Fruit fly (Drosophila melanogaster) whole organism, embryonic: Measurements from ENCODE around the gene CG43658.

ENCODE experiments used
- Atf3 ChIP-seq: fragments of 200-800 bp; sonication (Bioruptor generic); optimal IDR thresholded peaks from 3 replicates; lab custom pipeline; 2016; ENCODE audit warnings: missing biosample characterization, missing genetic modification characterization
- C15 ChIP-seq: fragments of 200-800 bp; sonication (Bioruptor generic); IDR thresholded peaks from 3 replicates; pipeline ENCODE4 v1.3.6; 2022; ENCODE audit warnings: missing biosample characterization, missing genetic modification characterization
- CG11695 ChIP-seq: fragments of 200-800 bp; sonication (Bioruptor generic); IDR thresholded peaks from 3 replicates; pipeline ENCODE4 v1.3.6; 2022; ENCODE audit warnings: missing biosample characterization, missing genetic modification characterization
- CG11696 ChIP-seq: fragments of 200-800 bp; sonication (Bioruptor generic); IDR thresholded peaks from 2 replicates; pipeline ENCODE4 v1.3.6; 2022; ENCODE audit warnings: missing biosample characterization, missing genetic modification characterization
- CG1233 ChIP-seq: fragments of 200-800 bp; sonication (Bioruptor generic); optimal IDR thresholded peaks from 4 replicates; lab custom pipeline; 2018; ENCODE audit warnings: missing biosample characterization, mild to moderate bottlenecking, missing genetic modification characterization
- CG12659 ChIP-seq: fragments of 200-800 bp; sonication (Bioruptor generic); optimal IDR thresholded peaks from 3 replicates; lab custom pipeline; 2017; ENCODE audit warnings: mild to moderate bottlenecking, missing biosample characterization, missing genetic modification reagents, missing genetic modification characterization
- CG2712 ChIP-seq: fragments of 200-800 bp; optimal IDR thresholded peaks from 3 replicates; lab custom pipeline; 2019; ENCODE audit warnings: missing biosample characterization, mild to moderate bottlenecking, missing genetic modification characterization, moderate library complexity
- CG31441 ChIP-seq: fragments of 200-800 bp; sonication (Bioruptor generic); IDR thresholded peaks from 2 replicates; pipeline ENCODE4 v1.3.6; 2022; ENCODE audit warnings: missing biosample characterization, missing genetic modification characterization
- CG32532 ChIP-seq: fragments of 200-800 bp; sonication (Bioruptor generic); IDR thresholded peaks from 2 replicates; pipeline ENCODE4 v1.3.6; 2022; ENCODE audit warnings: missing biosample characterization, missing genetic modification characterization
- CG33213 ChIP-seq: fragments of 200-800 bp; sonication (Bioruptor generic); optimal IDR thresholded peaks from 3 replicates; lab custom pipeline; 2016; ENCODE audit warnings: missing biosample characterization, missing genetic modification characterization
- CG4404 ChIP-seq: fragments of 200-800 bp; sonication (Bioruptor generic); IDR thresholded peaks from 2 replicates; pipeline ENCODE4 v1.3.6; 2022; ENCODE audit warnings: missing biosample characterization, missing genetic modification characterization
- CG4730 ChIP-seq: fragments of 200-800 bp; sonication (Bioruptor generic); IDR thresholded peaks from 2 replicates; pipeline ENCODE4 v1.3.6; 2022; ENCODE audit warnings: missing biosample characterization, missing genetic modification characterization
- CG5953 ChIP-seq: fragments of 200-800 bp; sonication (Bioruptor generic); IDR thresholded peaks from 2 replicates; pipeline ENCODE4 v1.3.6; 2022; ENCODE audit warnings: missing biosample characterization, missing genetic modification characterization
- CG6854 ChIP-seq: fragments of 200-800 bp; sonication (Bioruptor generic); optimal IDR thresholded peaks from 3 replicates; lab custom pipeline; 2017; ENCODE audit warnings: missing biosample characterization, mild to moderate bottlenecking, missing genetic modification characterization
- CTCF ChIP-seq: fragments of 200-800 bp; sonication (Bioruptor generic); optimal IDR thresholded peaks from 2 replicates; lab custom pipeline; 2017; ENCODE audit warnings: missing biosample characterization, mild to moderate bottlenecking, missing genetic modification characterization, moderate library complexity
- D19A ChIP-seq: fragments of 200-800 bp; optimal IDR thresholded peaks from 3 replicates; lab custom pipeline; 2019; ENCODE audit warnings: missing biosample characterization, mild to moderate bottlenecking, missing genetic modification characterization, moderate library complexity
- Dbx ChIP-seq: fragments of 200-800 bp; sonication (Bioruptor generic); IDR thresholded peaks from 3 replicates; pipeline ENCODE4 v1.3.6; 2022; ENCODE audit warnings: missing biosample characterization, missing genetic modification characterization
- Ets65A ChIP-seq: fragments of 200-800 bp; sonication (Bioruptor generic); peaks from one replicate; lab custom pipeline; 2016; ENCODE audit warnings: missing biosample characterization, missing genetic modification characterization
- HHEX ChIP-seq: fragments of 200-800 bp; sonication (Bioruptor generic); optimal IDR thresholded peaks from 3 replicates; lab custom pipeline; 2017; ENCODE audit warnings: missing biosample characterization, mild to moderate bottlenecking, missing genetic modification characterization, missing genetic modification reagents
- HLH4C ChIP-seq: fragments of 200-800 bp; sonication (Bioruptor generic); IDR thresholded peaks from 3 replicates; pipeline ENCODE4 v1.3.6; 2022; ENCODE audit warnings: missing biosample characterization, missing genetic modification characterization; ENCODE audit not compliant: partially characterized antibody
- HLH54F ChIP-seq: fragments of 200-800 bp; sonication (Bioruptor generic); optimal IDR thresholded peaks from 3 replicates; lab custom pipeline; 2016; ENCODE audit warnings: missing biosample characterization, missing genetic modification characterization
- Med ChIP-seq: fragments of 200-800 bp; sonication (Bioruptor generic); peaks from one replicate; lab custom pipeline; 2016; ENCODE audit warnings: missing biosample characterization, missing genetic modification characterization, mild to moderate bottlenecking, inconsistent platforms, moderate library complexity
- Meics ChIP-seq: fragments of 200-800 bp; sonication (Bioruptor generic); optimal IDR thresholded peaks from 2 replicates; lab custom pipeline; 2017; ENCODE audit warnings: missing biosample characterization, mild to moderate bottlenecking, missing genetic modification characterization
- NC2α ChIP-seq: fragments of 200-800 bp; sonication (Bioruptor generic); optimal IDR thresholded peaks from 2 replicates; lab custom pipeline; 2016; ENCODE audit warnings: missing biosample characterization, missing genetic modification characterization
- Nf-YB ChIP-seq: fragments of 200-800 bp; sonication (Bioruptor generic); optimal IDR thresholded peaks from 3 replicates; lab custom pipeline; 2019; ENCODE audit warnings: missing biosample characterization, mild to moderate bottlenecking, missing genetic modification characterization, moderate library complexity
- Nf-YC ChIP-seq: fragments of 200-800 bp; optimal IDR thresholded peaks from 3 replicates; lab custom pipeline; 2019; ENCODE audit warnings: missing biosample characterization, mild to moderate bottlenecking, missing genetic modification characterization, moderate library complexity
- al ChIP-seq: fragments of 200-800 bp; sonication (Bioruptor generic); IDR thresholded peaks from 2 replicates; pipeline ENCODE4 v1.3.6; 2022; ENCODE audit warnings: missing biosample characterization, missing genetic modification characterization
- ap ChIP-seq: fragments of 200-800 bp; sonication (Bioruptor generic); IDR thresholded peaks from 2 replicates; pipeline ENCODE4 v1.3.6; 2022; ENCODE audit warnings: missing biosample characterization, missing genetic modification characterization
- bowl ChIP-seq: fragments of 200-800 bp; sonication (Bioruptor generic); IDR thresholded peaks from 2 replicates; pipeline ENCODE4 v1.3.6; 2022; ENCODE audit warnings: missing biosample characterization, missing genetic modification characterization
- br ChIP-seq: fragments of >200 bp; optimal IDR thresholded peaks from 2 replicates; lab custom pipeline; 2017
- corto ChIP-seq: fragments of 200-800 bp; sonication (Bioruptor generic); optimal IDR thresholded peaks from 2 replicates; lab custom pipeline; 2016; ENCODE audit warnings: missing biosample characterization, mild to moderate bottlenecking, missing genetic modification characterization, moderate library complexity
- dati ChIP-seq: fragments of 200-800 bp; sonication (Bioruptor generic); IDR thresholded peaks from 2 replicates; pipeline ENCODE4 v1.3.6; 2022; ENCODE audit warnings: missing biosample characterization, missing genetic modification characterization
- dimm ChIP-seq: fragments of 200-800 bp; sonication (Bioruptor generic); IDR thresholded peaks from 2 replicates; pipeline ENCODE4 v1.3.6; 2022; ENCODE audit warnings: missing biosample characterization, missing genetic modification characterization
- disco-r ChIP-seq: fragments of 200-800 bp; sonication (Bioruptor generic); optimal IDR thresholded peaks from 2 replicates; lab custom pipeline; 2016; ENCODE audit warnings: missing biosample characterization, missing genetic modification characterization
- exex ChIP-seq: fragments of 200-800 bp; sonication (Bioruptor generic); optimal IDR thresholded peaks from 4 replicates; lab custom pipeline; 2018; ENCODE audit warnings: missing biosample characterization, mild to moderate bottlenecking, missing genetic modification characterization, moderate library complexity
- gem ChIP-seq: fragments of 200-800 bp; sonication (Bioruptor generic); optimal IDR thresholded peaks from 2 replicates; lab custom pipeline; 2019; ENCODE audit warnings: missing biosample characterization, mild to moderate bottlenecking, missing genetic modification characterization, moderate library complexity
- grn ChIP-seq: fragments of 200-800 bp; sonication (Bioruptor generic); optimal IDR thresholded peaks from 3 replicates; lab custom pipeline; 2017; ENCODE audit warnings: missing biosample characterization, missing genetic modification characterization
- jigr1 ChIP-seq: fragments of 200-800 bp; sonication (Bioruptor generic); IDR thresholded peaks from 3 replicates; pipeline ENCODE4 v1.3.6; 2022; ENCODE audit warnings: missing biosample characterization, missing genetic modification characterization
- lmd ChIP-seq: fragments of 200-800 bp; sonication (Bioruptor generic); IDR thresholded peaks from 2 replicates; pipeline ENCODE4 v1.3.6; 2022; ENCODE audit warnings: missing biosample characterization, missing genetic modification characterization
- pho ChIP-seq: fragments of 200-800 bp; sonication (Bioruptor generic); optimal IDR thresholded peaks from 2 replicates; lab custom pipeline; 2016; ENCODE audit warnings: missing biosample characterization, missing genetic modification characterization
- repo ChIP-seq: fragments of 200-800 bp; sonication (Bioruptor generic); optimal IDR thresholded peaks from 2 replicates; lab custom pipeline; 2016; ENCODE audit warnings: missing biosample characterization, missing genetic modification characterization
- row ChIP-seq: fragments of 200-800 bp; sonication (Bioruptor generic); IDR thresholded peaks from 3 replicates; pipeline ENCODE4 v1.3.6; 2022; ENCODE audit warnings: missing biosample characterization, missing genetic modification characterization
- seq ChIP-seq: fragments of 200-800 bp; sonication (Bioruptor generic); IDR thresholded peaks from 2 replicates; pipeline ENCODE4 v1.3.6; 2022; ENCODE audit warnings: missing biosample characterization, missing genetic modification characterization
- shn ChIP-seq: fragments of 200-800 bp; sonication (Bioruptor generic); optimal IDR thresholded peaks from 3 replicates; lab custom pipeline; 2016; ENCODE audit warnings: missing biosample characterization, missing genetic modification characterization
- slbo ChIP-seq: fragments of 200-800 bp; sonication (Bioruptor generic); IDR thresholded peaks from 2 replicates; pipeline ENCODE4 v1.3.6; 2022; ENCODE audit warnings: missing biosample characterization, missing genetic modification characterization
- slou ChIP-seq: fragments of 200-800 bp; sonication (Bioruptor generic); optimal IDR thresholded peaks from 3 replicates; lab custom pipeline; 2016; ENCODE audit warnings: missing biosample characterization, missing genetic modification characterization
- slp2 ChIP-seq: fragments of 200-800 bp; sonication (Bioruptor generic); optimal IDR thresholded peaks from 2 replicates; lab custom pipeline; 2016; ENCODE audit warnings: missing biosample characterization, missing genetic modification characterization
- vnd ChIP-seq: fragments of 200-800 bp; sonication (Bioruptor generic); IDR thresholded peaks from 3 replicates; pipeline ENCODE4 v1.3.6; 2022; ENCODE audit warnings: missing biosample characterization, missing genetic modification characterization; ENCODE audit not compliant: partially characterized antibody
- zfh2 ChIP-seq: fragments of 200-800 bp; sonication (Bioruptor generic); optimal IDR thresholded peaks from 2 replicates; lab custom pipeline; 2016; ENCODE audit warnings: missing biosample characterization, missing genetic modification characterization

Gene CG43658

dm6 chrX:17577356-17577755 lies 16.4 kb upstream of the CG43658 start:
- no peak for TF ChIP-seq slp2 (GFP tag; lab: Kevin White, UChicago)
- peak; percentile 8 for TF ChIP-seq CG2712 (tag; lab: Kevin White, UChicago)
- no peak for TF ChIP-seq disco-r (GFP tag; lab: Kevin White, UChicago)
- TF ChIP-seq gem: peak; percentile 6
- TF ChIP-seq CG11696 (GFP tag; lab: Robert Waterston, UW): peak; percentile 57

- TF ChIP-seq dimm (GFP tag; lab: Robert Waterston, UW) (no peak), Meics (GFP tag; lab: Kevin White, UChicago) (no peak), exex (peak; percentile 80), ap (no peak), CG33213 (GFP tag; lab: Kevin White, UChicago) (no peak), dati (GFP tag; lab: Robert Waterston, UW) (no peak), row (GFP tag; lab: Robert Waterston, UW) (peak; percentile 21; the same call in 1 of the 3 replicates), Nf-YB (GFP tag; lab: Kevin White, UChicago) (peak; percentile 60), grn (GFP tag; lab: Kevin White, UChicago) (peak; percentile 28), slbo (GFP tag; lab: Robert Waterston, UW) (no peak), HLH4C (GFP tag; lab: Robert Waterston, UW) (no peak), CG11695 (GFP tag; lab: Robert Waterston, UW) (no peak), gem (no peak), al (no peak), Nf-YC (peak; percentile 49), lmd (no peak), CG4404 (GFP tag; lab: Robert Waterston, UW) (no peak), HLH54F (GFP tag; lab: Kevin White, UChicago) (no peak)
- TF ChIP-seq, all 482 proteins: peak for 5
These were observed 15.6 kb upstream of the CG43658 start for dm6 chrX:17576606-17577005.

DNA sequence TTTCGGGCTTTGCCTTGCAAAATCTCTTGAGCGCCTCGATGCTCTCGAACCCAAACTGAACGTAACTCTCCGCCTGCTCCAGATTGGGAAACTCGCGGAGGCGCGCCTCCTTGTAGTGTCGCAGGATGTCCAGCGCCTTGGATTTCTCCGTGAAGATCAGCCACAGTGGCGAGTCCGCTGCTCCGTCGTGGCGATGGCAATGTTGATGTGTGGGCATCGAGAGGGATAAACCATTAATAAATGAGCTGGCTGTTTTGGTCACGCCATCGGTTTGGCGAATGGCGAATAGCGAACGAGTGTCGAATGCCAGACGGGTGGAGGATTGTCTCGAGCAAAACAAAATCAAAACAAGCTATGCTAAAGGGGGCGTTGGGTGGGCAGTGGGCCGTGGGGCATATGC lies 14.9 kb upstream of the CG43658 start:
- TF ChIP-seq CG5953 (GFP tag; lab: Robert Waterston, UW) (no peak), br (lab: Kevin White, UChicago) (no peak), slou (GFP tag; lab: Kevin White, UChicago) (no peak), HHEX (GFP tag; lab: Kevin White, UChicago) (no peak), CG32532 (GFP tag; lab: Robert Waterston, UW) (0 out of 2 replicates have a peak, but pooled peaks have one; percentile 11), repo (no peak), seq (GFP tag; lab: Robert Waterston, UW) (no peak), Dbx (GFP tag; lab: Robert Waterston, UW) (no peak), CG31441 (GFP tag; lab: Robert Waterston, UW) (no peak), CG1233 (no peak), zfh2 (GFP tag; lab: Kevin White, UChicago) (no peak), Med (peak; percentile 62), Meics (GFP tag; lab: Kevin White, UChicago) (no peak), CG6854 (GFP tag; lab: Kevin White, UChicago) (no peak), NC2α (GFP tag; lab: Kevin White, UChicago) (no peak), CTCF (GFP tag; lab: Kevin White, UChicago) (no peak)
- TF ChIP-seq, all 482 proteins: peak for 2

dm6 chrX:17570912-17571609 lies 10.1 kb upstream of the CG43658 start:
- TF ChIP-seq shn (GFP tag; lab: Kevin White, UChicago) (no peak), vnd (GFP tag; lab: Robert Waterston, UW) (0 out of 3 replicates have a peak, but pooled peaks have one; percentile 21), C15 (GFP tag; lab: Robert Waterston, UW) (no peak), corto (GFP tag; lab: Kevin White, UChicago) (no peak), CG4730 (no peak), bowl (GFP tag; lab: Robert Waterston, UW) (no peak), Ets65A (peak; percentile 7), HLH4C (GFP tag; lab: Robert Waterston, UW) (peak; percentile 48; the same call in 1 of the 3 replicates), CG12659 (no peak), D19A (tag; lab: Kevin White, UChicago) (no peak), pho (GFP tag; lab: Kevin White, UChicago) (no peak), jigr1 (GFP tag; lab: Robert Waterston, UW) (no peak), Atf3 (GFP tag; lab: Kevin White, UChicago) (no peak)
